Fruit fly (Drosophila melanogaster) Kc167 (cell line): ENCODE measurements around the gene CG43678.

Source experiments
- Sin3A ChIP-seq: fragments of >200 bp; optimal IDR thresholded peaks from 2 replicates; lab custom pipeline; 2018; ENCODE audit warnings: missing external identifiers
- h ChIP-seq: fragments of >200 bp; optimal IDR thresholded peaks from 3 replicates; lab custom pipeline; 2018; ENCODE audit warnings: missing external identifiers
- insv ChIP-seq: fragments of >200 bp; optimal IDR thresholded peaks from 3 replicates; lab custom pipeline; 2018; ENCODE audit warnings: missing external identifiers
- psq ChIP-seq: fragments of >200 bp; optimal IDR thresholded peaks from 2 replicates; lab custom pipeline; 2017; ENCODE audit warnings: missing external identifiers
- ttk ChIP-seq: sonication (Bioruptor generic); optimal IDR thresholded peaks from 2 replicates; lab custom pipeline; 2017; ENCODE audit warnings: missing external identifiers

dm6 chr3L:15009681-15010080 is 39.6 kb downstream of the CG43678 start:
- TF ChIP-seq Sin3A (lab: Kevin White, UChicago) (no peak), h (lab: Kevin White, UChicago) (no peak), ttk (lab: Kevin White, UChicago) (no peak), psq (lab: Kevin White, UChicago) (no peak), insv (lab: Kevin White, UChicago) (no peak)
